Fruit fly (Drosophila melanogaster) whole organism, embryonic: ENCODE data around the gene CG15199.

Source experiments
- Abd-B ChIP-seq: fragments of 200-800 bp; sonication (Bioruptor generic); optimal IDR thresholded peaks from 2 replicates; lab custom pipeline; 2018; ENCODE audit warnings: missing biosample characterization, mild to moderate bottlenecking, missing genetic modification characterization, moderate library complexity
- Antp ChIP-seq: fragments of 200-800 bp; sonication (Bioruptor generic); optimal IDR thresholded peaks from 3 replicates; lab custom pipeline; 2016; ENCODE audit warnings: missing biosample characterization, missing genetic modification characterization
- Atf3 ChIP-seq: fragments of 200-800 bp; sonication (Bioruptor generic); optimal IDR thresholded peaks from 3 replicates; lab custom pipeline; 2016; ENCODE audit warnings: missing biosample characterization, missing genetic modification characterization
- BEAF-32 ChIP-seq: fragments of 200-800 bp; sonication (Bioruptor generic); optimal IDR thresholded peaks from 3 replicates; lab custom pipeline; 2017; ENCODE audit warnings: missing biosample characterization, missing genetic modification characterization, mild to moderate bottlenecking, moderate library complexity, missing genetic modification reagents
- CG10267 ChIP-seq: fragments of 200-800 bp; sonication (Bioruptor generic); optimal IDR thresholded peaks from 2 replicates; lab custom pipeline; 2018; ENCODE audit warnings: missing biosample characterization, mild to moderate bottlenecking, missing genetic modification characterization, moderate library complexity
- CG10431 ChIP-seq: fragments of 200-800 bp; sonication (Bioruptor generic); optimal IDR thresholded peaks from 3 replicates; lab custom pipeline; 2018; ENCODE audit warnings: missing biosample characterization, mild to moderate bottlenecking, missing genetic modification characterization
- CG11560 ChIP-seq: fragments of 200-800 bp; sonication (Bioruptor generic); IDR thresholded peaks from 3 replicates; pipeline ENCODE4 v1.3.6; 2022; ENCODE audit warnings: missing biosample characterization, missing genetic modification characterization
- CG15269 ChIP-seq: fragments of 200-800 bp; sonication (Bioruptor generic); optimal IDR thresholded peaks from 2 replicates; lab custom pipeline; 2018; ENCODE audit warnings: missing biosample characterization, mild to moderate bottlenecking, missing genetic modification characterization, moderate library complexity
- CG15696 ChIP-seq: fragments of 200-800 bp; sonication (Bioruptor generic); optimal IDR thresholded peaks from 2 replicates; lab custom pipeline; 2019; ENCODE audit warnings: missing biosample characterization, mild to moderate bottlenecking, missing genetic modification characterization, moderate library complexity
- CG1603 ChIP-seq: fragments of 200-800 bp; sonication (Bioruptor generic); optimal IDR thresholded peaks from 2 replicates; lab custom pipeline; 2019; ENCODE audit warnings: missing biosample characterization, mild to moderate bottlenecking, missing genetic modification characterization, moderate library complexity
- CG16815 ChIP-seq: fragments of 200-800 bp; sonication (Bioruptor generic); optimal IDR thresholded peaks from 3 replicates; lab custom pipeline; 2017; ENCODE audit warnings: missing biosample characterization, mild to moderate bottlenecking, missing genetic modification characterization
- CG17385 ChIP-seq: fragments of 200-800 bp; sonication (Bioruptor generic); optimal IDR thresholded peaks from 3 replicates; lab custom pipeline; 2018; ENCODE audit warnings: missing biosample characterization, mild to moderate bottlenecking, missing genetic modification characterization
- CG1832 ChIP-seq: fragments of 200-800 bp; sonication (Bioruptor generic); optimal IDR thresholded peaks from 2 replicates; lab custom pipeline; 2017; ENCODE audit warnings: missing biosample characterization, mild to moderate bottlenecking, missing genetic modification characterization, inconsistent platforms
- CG2120 ChIP-seq: fragments of 200-800 bp; sonication (Bioruptor generic); optimal IDR thresholded peaks from 3 replicates; lab custom pipeline; 2016; ENCODE audit warnings: missing biosample characterization, missing genetic modification characterization
- CG2129 ChIP-seq: fragments of 200-800 bp; sonication (Bioruptor generic); IDR thresholded peaks from 2 replicates; pipeline ENCODE4 v1.3.6; 2022; ENCODE audit warnings: missing biosample characterization, missing genetic modification characterization; ENCODE audit not compliant: partially characterized antibody
- CG2678 ChIP-seq: fragments of 200-800 bp; sonication (Bioruptor generic); optimal IDR thresholded peaks from 3 replicates; lab custom pipeline; 2019; ENCODE audit warnings: missing biosample characterization, mild to moderate bottlenecking, missing genetic modification characterization, moderate library complexity
- CG31365 ChIP-seq: fragments of 200-800 bp; sonication (Bioruptor generic); optimal IDR thresholded peaks from 2 replicates; lab custom pipeline; 2018; ENCODE audit warnings: missing biosample characterization, mild to moderate bottlenecking, missing genetic modification characterization
- CG6254 ChIP-seq: fragments of 200-800 bp; sonication (Bioruptor generic); optimal IDR thresholded peaks from 3 replicates; lab custom pipeline; 2017; ENCODE audit warnings: mild to moderate bottlenecking, missing biosample characterization, missing genetic modification reagents, missing genetic modification characterization
- CG6813 ChIP-seq: fragments of 200-800 bp; sonication (Bioruptor generic); optimal IDR thresholded peaks from 2 replicates; lab custom pipeline; 2017; ENCODE audit warnings: missing biosample characterization, missing genetic modification characterization, mild to moderate bottlenecking, moderate library complexity, missing genetic modification reagents
- CG7839 ChIP-seq: fragments of 200-800 bp; sonication (Bioruptor generic); optimal IDR thresholded peaks from 3 replicates; lab custom pipeline; 2018; ENCODE audit warnings: missing biosample characterization, mild to moderate bottlenecking, missing genetic modification characterization, moderate library complexity
- CG8089 ChIP-seq: fragments of 200-800 bp; sonication (Bioruptor generic); optimal IDR thresholded peaks from 3 replicates; lab custom pipeline; 2016; ENCODE audit warnings: missing biosample characterization, missing genetic modification characterization
- CG8290 ChIP-seq, 3 experiments: fragments of 200-800 bp; sonication (Bioruptor generic); optimal IDR thresholded peaks; 2 replicates each; lab custom pipeline; 2016 to 2019; ENCODE audit warnings: missing biosample characterization in 3 of 3, missing genetic modification characterization in 3 of 3, mild to moderate bottlenecking in 2 of 3, moderate library complexity in 1 of 3
- CG8359 ChIP-seq: fragments of 200-800 bp; sonication (Bioruptor generic); optimal IDR thresholded peaks from 2 replicates; lab custom pipeline; 2017; ENCODE audit warnings: missing biosample characterization, mild to moderate bottlenecking, missing genetic modification characterization, borderline replicate concordance
- CTCF ChIP-seq: fragments of 200-800 bp; sonication (Bioruptor generic); optimal IDR thresholded peaks from 2 replicates; lab custom pipeline; 2017; ENCODE audit warnings: missing biosample characterization, mild to moderate bottlenecking, missing genetic modification characterization, moderate library complexity
- D ChIP-seq, 2 experiments: fragments of 200-800 bp in 1 of 2; fragments of >200 bp in 1 of 2; sonication (Bioruptor generic) in 1 of 2; optimal IDR thresholded peaks; 2 replicates in 1 of 2; 3 replicates in 1 of 2; lab custom pipeline; 2017; ENCODE audit warnings: mild to moderate bottlenecking in 1 of 2, missing biosample characterization in 1 of 2, missing genetic modification characterization in 1 of 2, missing genetic modification reagents in 1 of 2
- Dll ChIP-seq: fragments of 200-800 bp; sonication (Bioruptor generic); IDR thresholded peaks from 4 replicates; pipeline ENCODE4 v1.3.6; 2022; ENCODE audit warnings: missing biosample characterization, missing genetic modification characterization; ENCODE audit not compliant: partially characterized antibody
- Dref ChIP-seq: fragments of 200-800 bp; sonication (Bioruptor generic); IDR thresholded peaks from 2 replicates; pipeline ENCODE4 v1.3.6; 2022; ENCODE audit warnings: missing biosample characterization, missing genetic modification characterization
- H15 ChIP-seq: fragments of 200-800 bp; sonication (Bioruptor generic); IDR thresholded peaks from 3 replicates; pipeline ENCODE4 v1.3.6; 2022; ENCODE audit warnings: missing biosample characterization, missing genetic modification characterization
- HLH3B ChIP-seq: fragments of 200-800 bp; sonication (Bioruptor generic); IDR thresholded peaks from 2 replicates; pipeline ENCODE4 v1.3.6; 2022; ENCODE audit warnings: missing biosample characterization, missing genetic modification characterization
- Jarid2 ChIP-seq: fragments of 200-800 bp; sonication (Bioruptor generic); optimal IDR thresholded peaks from 3 replicates; lab custom pipeline; 2017; ENCODE audit warnings: mild to moderate bottlenecking, missing biosample characterization, missing genetic modification reagents, missing genetic modification characterization
- Mrtf ChIP-seq: fragments of 200-800 bp; sonication (Bioruptor generic); IDR thresholded peaks from 3 replicates; pipeline ENCODE4 v1.3.6; 2022; ENCODE audit warnings: missing biosample characterization, missing genetic modification characterization
- Nf-YB ChIP-seq: fragments of 200-800 bp; sonication (Bioruptor generic); optimal IDR thresholded peaks from 3 replicates; lab custom pipeline; 2019; ENCODE audit warnings: missing biosample characterization, mild to moderate bottlenecking, missing genetic modification characterization, moderate library complexity
- Ravus ChIP-seq: fragments of 200-800 bp; sonication (Bioruptor generic); IDR thresholded peaks from 2 replicates; pipeline ENCODE4 v1.3.6; 2022; ENCODE audit warnings: missing biosample characterization, missing genetic modification characterization
- Ssrp ChIP-seq: fragments of 200-800 bp; sonication (Bioruptor generic); optimal IDR thresholded peaks from 2 replicates; lab custom pipeline; 2018; ENCODE audit warnings: missing biosample characterization, mild to moderate bottlenecking, missing genetic modification characterization, moderate library complexity
- Trl ChIP-seq, 3 experiments: fragments of >200 bp in 2 of 3; fragments of 200-800 bp in 1 of 3; sonication (Bioruptor generic) in 1 of 3; optimal IDR thresholded peaks; 2 replicates in 1 of 3; 3 replicates in 2 of 3; lab custom pipeline; 2016 to 2017; ENCODE audit warnings: missing biosample characterization in 1 of 3, missing genetic modification characterization in 1 of 3
- corto ChIP-seq: fragments of 200-800 bp; sonication (Bioruptor generic); optimal IDR thresholded peaks from 2 replicates; lab custom pipeline; 2016; ENCODE audit warnings: missing biosample characterization, mild to moderate bottlenecking, missing genetic modification characterization, moderate library complexity
- emc ChIP-seq: fragments of 200-800 bp; sonication (Bioruptor generic); optimal IDR thresholded peaks from 2 replicates; lab custom pipeline; 2016; ENCODE audit warnings: missing biosample characterization, missing genetic modification characterization
- eyg ChIP-seq: fragments of 200-800 bp; sonication (Bioruptor generic); optimal IDR thresholded peaks from 3 replicates; lab custom pipeline; 2016; ENCODE audit warnings: missing biosample characterization, missing genetic modification characterization
- grn ChIP-seq: fragments of 200-800 bp; sonication (Bioruptor generic); optimal IDR thresholded peaks from 3 replicates; lab custom pipeline; 2017; ENCODE audit warnings: missing biosample characterization, missing genetic modification characterization
- knrl ChIP-seq: fragments of 200-800 bp; sonication (Bioruptor generic); IDR thresholded peaks from 3 replicates; pipeline ENCODE4 v1.3.6; 2022; ENCODE audit warnings: missing biosample characterization, missing genetic modification characterization; ENCODE audit not compliant: partially characterized antibody
- luna ChIP-seq: fragments of 200-800 bp; sonication (Bioruptor generic); optimal IDR thresholded peaks from 2 replicates; lab custom pipeline; 2016; ENCODE audit warnings: missing biosample characterization, missing genetic modification characterization
- ro ChIP-seq: fragments of 200-800 bp; sonication (Bioruptor generic); IDR thresholded peaks from 2 replicates; pipeline ENCODE4 v1.3.6; 2022; ENCODE audit warnings: missing biosample characterization, missing genetic modification characterization
- sd ChIP-seq: fragments of 200-800 bp; sonication (Bioruptor generic); optimal IDR thresholded peaks from 3 replicates; lab custom pipeline; 2018; ENCODE audit warnings: missing biosample characterization, mild to moderate bottlenecking, missing genetic modification characterization, moderate library complexity
- ssp ChIP-seq: fragments of 200-800 bp; sonication (Bioruptor generic); IDR thresholded peaks from 2 replicates; pipeline ENCODE4 v1.3.6; 2022; ENCODE audit warnings: missing biosample characterization, missing genetic modification characterization
- tin ChIP-seq: fragments of 200-800 bp; sonication (Bioruptor generic); optimal IDR thresholded peaks from 3 replicates; lab custom pipeline; 2016; ENCODE audit warnings: missing biosample characterization, missing genetic modification characterization
- tio ChIP-seq: fragments of 200-800 bp; sonication (Bioruptor generic); optimal IDR thresholded peaks from 2 replicates; lab custom pipeline; 2017; ENCODE audit warnings: missing biosample characterization, missing genetic modification characterization, inconsistent platforms
- toy ChIP-seq: fragments of 200-800 bp; sonication (Bioruptor generic); IDR thresholded peaks from 2 replicates; pipeline ENCODE4 v1.3.6; 2022; ENCODE audit warnings: missing biosample characterization, missing genetic modification characterization
- zfh1 ChIP-seq: fragments of 200-800 bp; sonication (Bioruptor generic); IDR thresholded peaks from 3 replicates; pipeline ENCODE4 v1.3.6; 2022; ENCODE audit warnings: missing biosample characterization, missing genetic modification characterization

Gene CG15199

dm6 chrX:11153826-11154510 lies 12.3 kb upstream of the CG15199 start, which contains the start of the genes rtv and Dlic (continued):
- no peak for TF ChIP-seq CG10431
- peak; percentile 98 for TF ChIP-seq CTCF (GFP tag; lab: Kevin White, UChicago)
- TF ChIP-seq ssp (GFP tag; lab: Robert Waterston, UW) = peak; percentile 52
- no peak for TF ChIP-seq Ravus (GFP tag; lab: Robert Waterston, UW)
- peak; percentile 21 for TF ChIP-seq CG15696 (tag; lab: Kevin White, UChicago)
- peak; percentile 60 for TF ChIP-seq Dref (GFP tag; lab: Robert Waterston, UW)
- peak; percentile 17 for TF ChIP-seq CG15269 (tag; lab: Kevin White, UChicago)
- no peak for TF ChIP-seq CG16815
- peak; percentile 41 for TF ChIP-seq Antp (GFP tag; lab: Kevin White, UChicago)
- TF ChIP-seq HLH3B (GFP tag; lab: Robert Waterston, UW) = no peak
- TF ChIP-seq Trl (optimal IDR thresholded peaks at IDR 0.05; lab: Kevin White, UChicago) = no peak
- TF ChIP-seq Trl (GFP tag; optimal IDR thresholded peaks at IDR 0.05; lab: Kevin White, UChicago) = peak; percentile 10
- TF ChIP-seq zfh1 = 0 out of 3 replicates have a peak, but pooled peaks have one; percentile 19
- TF ChIP-seq corto (GFP tag; lab: Kevin White, UChicago) = no peak
- no peak for TF ChIP-seq grn (GFP tag; lab: Kevin White, UChicago)
- peak; percentile 49 for TF ChIP-seq CG10267 (tag; lab: Kevin White, UChicago)
- TF ChIP-seq Abd-B = peak; percentile 25
- peak; percentile 76 for TF ChIP-seq CG2129
- TF ChIP-seq Dll (GFP tag; lab: Robert Waterston, UW) = peak; percentile 88
- no peak for TF ChIP-seq CG2120 (GFP tag; lab: Kevin White, UChicago)
- peak; percentile 32 for TF ChIP-seq Atf3
- peak; percentile 92 for TF ChIP-seq CG17385 (GFP tag; lab: Kevin White, UChicago)
- TF ChIP-seq BEAF-32 (GFP tag; lab: Kevin White, UChicago) = peak; percentile 76
- no peak for TF ChIP-seq CG8089 (GFP tag; lab: Kevin White, UChicago)
- 0 out of 3 replicates have a peak, but pooled peaks have one; percentile 23 for TF ChIP-seq Mrtf (GFP tag; lab: Robert Waterston, UW)
- no peak for TF ChIP-seq D (optimal IDR thresholded peaks at IDR 0.05; lab: Kevin White, UChicago)
- TF ChIP-seq D (GFP tag; optimal IDR thresholded peaks at IDR 0.05; lab: Kevin White, UChicago) = no peak
- no peak for TF ChIP-seq CG31365 (tag; lab: Kevin White, UChicago)
- no peak for TF ChIP-seq ro (GFP tag; lab: Robert Waterston, UW)
- no peak for TF ChIP-seq emc (GFP tag; lab: Kevin White, UChicago)
- no peak for TF ChIP-seq toy
- TF ChIP-seq CG1832 (GFP tag; lab: Kevin White, UChicago) = no peak
- no peak for TF ChIP-seq CG6813 (GFP tag; lab: Kevin White, UChicago)
- no peak for TF ChIP-seq CG8359 (GFP tag; lab: Kevin White, UChicago)
- peak; percentile 23 for TF ChIP-seq CG1603
- TF ChIP-seq sd (tag; lab: Kevin White, UChicago) = peak; percentile 57
- TF ChIP-seq CG7839 (tag; lab: Kevin White, UChicago) = peak; percentile 15
- TF ChIP-seq CG8290 (GFP tag; optimal IDR thresholded peaks at IDR 0.05; lab: Kevin White, UChicago) = peak; percentile 52
- TF ChIP-seq CG8290 (tag; optimal IDR thresholded peaks at IDR 0.05; lab: Kevin White, UChicago) = peak; percentile 17 to 23
- peak; percentile 74 for TF ChIP-seq knrl
- no peak for TF ChIP-seq Ssrp (tag; lab: Kevin White, UChicago)
- TF ChIP-seq Nf-YB = no peak
- no peak for TF ChIP-seq Jarid2
- TF ChIP-seq luna (GFP tag; lab: Kevin White, UChicago) = no peak
- peak; percentile 40 for TF ChIP-seq tin (GFP tag; lab: Kevin White, UChicago)
- TF ChIP-seq tio = no peak
- TF ChIP-seq eyg (GFP tag; lab: Kevin White, UChicago) = no peak
- no peak for TF ChIP-seq CG11560 (tag; lab: Robert Waterston, UW)
- TF ChIP-seq CG6254 (GFP tag; lab: Kevin White, UChicago) = no peak
- TF ChIP-seq CG2678 = peak; percentile 3
- no peak for TF ChIP-seq H15 (GFP tag; lab: Robert Waterston, UW)
